Worm (Caenorhabditis elegans): ENCODE measurements around the gene fars-2.

DNA sequence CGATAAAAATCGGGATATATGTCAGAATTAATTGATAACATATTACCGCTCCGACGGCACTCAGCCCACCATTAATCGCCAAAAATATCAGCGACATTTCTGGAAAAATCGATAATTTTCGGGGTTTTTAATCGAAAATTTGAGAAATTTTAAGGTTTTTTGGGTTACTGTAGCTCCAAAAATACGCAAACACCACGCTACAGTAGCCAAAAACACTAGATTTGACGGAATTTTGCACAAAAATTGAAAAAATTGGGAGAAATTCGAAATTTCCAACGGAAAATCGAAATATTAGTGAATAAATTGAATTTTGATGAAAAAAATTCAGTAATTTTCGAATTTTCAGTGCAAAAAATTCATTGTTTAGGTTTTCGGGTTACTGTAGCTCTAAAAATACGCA is 27.0 kb upstream of the fars-2 start, which contains the start of gene algn-7:
- TF ChIP-seq nfya-1 (tag; optimal IDR thresholded peaks at IDR 0.05; ENCODE audit: borderline replicate concordance, insufficient read depth) (no peak), F10E7.11 (tag; optimal IDR thresholded peaks at IDR 0.05) (no peak), ztf-18 (tag; optimal IDR thresholded peaks at IDR 0.05) (no peak), efl-1 (GFP tag; optimal IDR thresholded peaks at IDR 0.05) (no peak), nhr-179 (tag; optimal IDR thresholded peaks at IDR 0.05) (no peak), tbp1 (GFP tag; optimal IDR thresholded peaks at IDR 0.05) (no peak), ceh-40 (GFP tag; IDR thresholded peaks at IDR 0.05) (no peak), nfya-2 (GFP tag; IDR thresholded peaks at IDR 0.05) (no peak)
